Worm (Caenorhabditis elegans) whole organism, late embryonic: Measurements from ENCODE around the gene ZC487.2.

Source experiments
- C08G9.2 ChIP-seq: sonication (generic microtip); optimal IDR thresholded peaks from 2 replicates; lab custom pipeline; 2016; ENCODE audit warnings: mild to moderate bottlenecking, missing genetic modification characterization, moderate library complexity, missing compliant biosample characterization
- F13H6.1 ChIP-seq: sonication (generic microtip); optimal IDR thresholded peaks from 2 replicates; lab custom pipeline; 2016; ENCODE audit warnings: missing genetic modification characterization, missing compliant biosample characterization
- ceh-14 ChIP-seq: sonication (generic microtip); optimal IDR thresholded peaks from 2 replicates; lab custom pipeline; 2016; ENCODE audit warnings: missing genotype, missing genetic modification characterization, missing compliant biosample characterization
- dmd-4 ChIP-seq: sonication (generic microtip); optimal IDR thresholded peaks from 2 replicates; lab custom pipeline; 2016; ENCODE audit warnings: borderline replicate concordance, missing genetic modification characterization, missing compliant biosample characterization
- hlh-15 ChIP-seq: sonication (generic microtip); optimal IDR thresholded peaks from 2 replicates; lab custom pipeline; 2016; ENCODE audit warnings: missing genetic modification characterization, missing compliant biosample characterization
- nhr-11 ChIP-seq: fragments of 150-350 bp; optimal IDR thresholded peaks from 2 replicates; lab custom pipeline; 2014; ENCODE audit warnings: missing biosample characterization, missing genetic modification characterization
- tbx-7 ChIP-seq: sonication (generic microtip); optimal IDR thresholded peaks from 2 replicates; lab custom pipeline; 2016; ENCODE audit warnings: missing genotype, missing genetic modification characterization, missing compliant biosample characterization
- unc-55 ChIP-seq: sonication (generic microtip); optimal IDR thresholded peaks from 2 replicates; lab custom pipeline; 2017; ENCODE audit warnings: missing biosample characterization, missing genetic modification reagents, missing genetic modification characterization
- zip-5 ChIP-seq: sonication (generic microtip); optimal IDR thresholded peaks from 2 replicates; lab custom pipeline; 2016; ENCODE audit warnings: missing genetic modification characterization, missing compliant biosample characterization

DNA sequence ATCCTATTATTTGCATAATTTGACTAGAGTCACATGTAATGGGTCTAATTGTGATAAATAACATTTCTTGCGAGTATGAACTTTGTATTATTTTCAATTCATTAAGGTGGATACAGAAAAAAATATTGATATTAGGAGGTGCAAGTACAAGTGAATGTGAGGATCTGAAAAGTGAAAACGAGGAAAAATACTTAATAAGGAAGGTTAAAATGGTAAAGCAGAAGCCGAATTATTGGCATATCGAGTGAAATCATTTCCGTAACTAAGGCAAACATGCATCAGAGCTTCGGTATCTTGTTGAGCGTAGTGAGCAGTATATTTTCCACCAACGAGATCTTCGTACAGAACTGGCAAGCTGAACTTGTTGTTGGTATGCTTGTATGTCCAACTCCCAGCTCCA, 17.8 kb downstream of the ZC487.2 start:
- no peak for TF ChIP-seq ceh-14 (tag; lab: Kevin White, UChicago)
- TF ChIP-seq tbx-7 (tag; lab: Kevin White, UChicago), result no peak
- no peak for TF ChIP-seq C08G9.2 (tag; lab: Kevin White, UChicago)
- TF ChIP-seq nhr-11 (tag; lab: Kevin White, UChicago), result no peak
- TF ChIP-seq dmd-4 (tag; lab: Kevin White, UChicago), result no peak
- no peak for TF ChIP-seq zip-5 (tag; lab: Kevin White, UChicago)
- no peak for TF ChIP-seq hlh-15 (tag; lab: Kevin White, UChicago)
- TF ChIP-seq F13H6.1, result no peak
- TF ChIP-seq unc-55 (GFP tag; lab: Kevin White, UChicago), result no peak
